Worm (Caenorhabditis elegans) whole organism, L3 larva: Measurements from ENCODE around the gene F42A9.11.
A peak's percentile ranks its signal among the peaks of the same experiment; 100 is the strongest.

Source experiments
- R02D3.7 ChIP-seq: fragments of 150-350 bp; optimal IDR thresholded peaks from 2 replicates; lab custom pipeline; 2014; ENCODE audit warnings: missing biosample characterization, missing genetic modification characterization
- ZK546.5 ChIP-seq: sonication (generic microtip); optimal IDR thresholded peaks from 2 replicates; lab custom pipeline; 2017; ENCODE audit warnings: missing biosample characterization, missing genetic modification characterization
- aly-2 ChIP-seq: fragments of 150-350 bp; optimal IDR thresholded peaks from 2 replicates; lab custom pipeline; 2014; ENCODE audit warnings: missing biosample characterization, missing genetic modification characterization
- ceh-16 ChIP-seq: sonication (generic microtip); optimal IDR thresholded peaks from 2 replicates; lab custom pipeline; 2017; ENCODE audit warnings: missing biosample characterization, missing genetic modification characterization
- ceh-82 ChIP-seq: fragments of 150-350 bp; optimal IDR thresholded peaks from 2 replicates; lab custom pipeline; 2014; ENCODE audit warnings: missing biosample characterization, missing genetic modification characterization
- ceh-9 ChIP-seq: sonication (generic microtip); optimal IDR thresholded peaks from 2 replicates; lab custom pipeline; 2018; ENCODE audit warnings: missing biosample characterization, missing genetic modification characterization
- daf-12 ChIP-seq: fragments of 150-350 bp; optimal IDR thresholded peaks from 2 replicates; lab custom pipeline; 2014; ENCODE audit warnings: missing biosample characterization, missing genetic modification reagents, missing genetic modification characterization
- elt-1 ChIP-seq: fragments of 150-350 bp; optimal IDR thresholded peaks from 2 replicates; lab custom pipeline; 2014; ENCODE audit warnings: missing biosample characterization, missing genetic modification characterization
- elt-2 ChIP-seq: sonication (generic microtip); optimal IDR thresholded peaks from 2 replicates; lab custom pipeline; 2016; ENCODE audit warnings: missing genetic modification reagents, mild to moderate bottlenecking, missing genetic modification characterization, missing compliant biosample characterization
- fkh-10 ChIP-seq: sonication (generic microtip); optimal IDR thresholded peaks from 2 replicates; lab custom pipeline; 2017; ENCODE audit warnings: missing biosample characterization, missing genetic modification reagents, missing genetic modification characterization
- fkh-2 ChIP-seq: fragments of 150-350 bp; optimal IDR thresholded peaks from 2 replicates; lab custom pipeline; 2014; ENCODE audit warnings: missing biosample characterization, missing genetic modification reagents, missing genetic modification characterization
- fos-1 ChIP-seq: fragments of 150-350 bp; optimal IDR thresholded peaks from 2 replicates; lab custom pipeline; 2014; ENCODE audit warnings: missing biosample characterization, missing genetic modification characterization
- jun-1 ChIP-seq: fragments of 150-350 bp; optimal IDR thresholded peaks from 2 replicates; lab custom pipeline; 2014; ENCODE audit warnings: missing biosample characterization, missing genetic modification reagents, missing genetic modification characterization
- lin-15B ChIP-seq: fragments of 150-350 bp; optimal IDR thresholded peaks from 2 replicates; lab custom pipeline; 2014; ENCODE audit warnings: missing biosample characterization, missing genetic modification characterization
- lin-39 ChIP-seq: fragments of 150-350 bp; optimal IDR thresholded peaks from 2 replicates; lab custom pipeline; 2018; ENCODE audit warnings: missing biosample characterization, missing genetic modification reagents, missing genetic modification characterization
- lsy-12 ChIP-seq: sonication (generic microtip); optimal IDR thresholded peaks from 2 replicates; lab custom pipeline; 2016; ENCODE audit warnings: mild to moderate bottlenecking, missing genetic modification characterization, missing compliant biosample characterization
- mdl-1 ChIP-seq: fragments of 150-350 bp; optimal IDR thresholded peaks from 2 replicates; lab custom pipeline; 2014; ENCODE audit warnings: missing biosample characterization, missing genetic modification characterization
- mml-1 ChIP-seq: fragments of 150-350 bp; sonication (generic microtip); optimal IDR thresholded peaks from 3 replicates; lab custom pipeline; 2014; ENCODE audit warnings: missing biosample characterization, missing genetic modification characterization
- nfya-1 ChIP-seq: sonication (generic microtip); optimal IDR thresholded peaks from 2 replicates; lab custom pipeline; 2017; ENCODE audit warnings: missing genetic modification characterization, mild to moderate bottlenecking, missing compliant biosample characterization, antibody characterized with exemption, moderate library complexity; ENCODE audit not compliant: insufficient read depth
- nhr-43 ChIP-seq: sonication (generic microtip); optimal IDR thresholded peaks from 2 replicates; lab custom pipeline; 2016; ENCODE audit warnings: mild to moderate bottlenecking, missing genetic modification characterization, missing compliant biosample characterization; ENCODE audit not compliant: poor library complexity, severe bottlenecking
- nhr-77 ChIP-seq: fragments of 150-350 bp; optimal IDR thresholded peaks from 2 replicates; lab custom pipeline; 2014; ENCODE audit warnings: missing biosample characterization, missing genetic modification characterization
- pha-4 ChIP-seq: fragments of 150-350 bp; optimal IDR thresholded peaks from 2 replicates; lab custom pipeline; 2014; ENCODE audit warnings: missing biosample characterization, missing genetic modification reagents, missing genetic modification characterization
- pqm-1 ChIP-seq: fragments of 150-350 bp; optimal IDR thresholded peaks from 2 replicates; lab custom pipeline; 2017; ENCODE audit warnings: missing biosample characterization, missing genetic modification characterization, inconsistent platforms
- sea-2 ChIP-seq: fragments of 150-350 bp; sonication (generic microtip); optimal IDR thresholded peaks from 4 replicates; lab custom pipeline; 2014; ENCODE audit warnings: missing biosample characterization, missing genetic modification reagents, missing genetic modification characterization
- skn-1 ChIP-seq: fragments of 150-350 bp; optimal IDR thresholded peaks from 2 replicates; lab custom pipeline; 2014; ENCODE audit warnings: missing biosample characterization, missing genetic modification characterization
- snpc-4 ChIP-seq: fragments of 150-350 bp; optimal IDR thresholded peaks from 2 replicates; lab custom pipeline; 2014; ENCODE audit warnings: missing biosample characterization, missing genetic modification characterization
- unc-62 ChIP-seq: fragments of 150-350 bp; sonication (generic microtip); optimal IDR thresholded peaks from 4 replicates; lab custom pipeline; 2014; ENCODE audit warnings: missing biosample characterization, missing genetic modification reagents, missing genetic modification characterization
- zag-1 ChIP-seq: fragments of 150-350 bp; optimal IDR thresholded peaks from 2 replicates; lab custom pipeline; 2014; ENCODE audit warnings: missing biosample characterization, missing genetic modification characterization
- ztf-11 ChIP-seq: fragments of 150-350 bp; optimal IDR thresholded peaks from 2 replicates; lab custom pipeline; 2014; ENCODE audit warnings: missing biosample characterization, missing genetic modification characterization

The F42A9.11 gene

DNA sequence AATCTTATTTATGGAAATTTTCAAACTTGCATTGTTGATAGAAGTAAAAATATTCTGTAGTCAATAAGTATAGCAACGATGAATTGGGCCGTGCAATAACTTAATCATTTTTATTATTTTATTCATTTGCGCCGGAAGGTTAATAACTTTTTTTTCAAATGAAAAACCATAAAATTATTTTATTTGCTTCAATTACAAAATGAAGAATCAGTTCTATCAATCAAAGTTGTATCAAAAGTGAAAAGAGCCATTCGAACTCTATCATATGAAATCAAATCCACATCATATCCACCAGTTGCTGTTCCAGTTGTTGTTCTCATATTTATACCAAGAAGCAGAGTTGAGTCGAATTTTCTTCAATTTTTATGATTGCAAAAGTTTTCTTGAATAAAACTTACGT lies 21.1 kb downstream of the F42A9.11 start, which contains the start of gene cyp-33E1:
Gene cyp-33E1, minus strand, starts transcription at position 101 of the 400 bp plus-strand sequence.
- TF ChIP-seq zag-1 (tag; lab: Kevin White, UChicago) (no peak), ZK546.5 (no peak), pqm-1 (tag; lab: Kevin White, UChicago) (no peak)
- TF ChIP-seq, all 47 proteins: peak for 0

DNA sequence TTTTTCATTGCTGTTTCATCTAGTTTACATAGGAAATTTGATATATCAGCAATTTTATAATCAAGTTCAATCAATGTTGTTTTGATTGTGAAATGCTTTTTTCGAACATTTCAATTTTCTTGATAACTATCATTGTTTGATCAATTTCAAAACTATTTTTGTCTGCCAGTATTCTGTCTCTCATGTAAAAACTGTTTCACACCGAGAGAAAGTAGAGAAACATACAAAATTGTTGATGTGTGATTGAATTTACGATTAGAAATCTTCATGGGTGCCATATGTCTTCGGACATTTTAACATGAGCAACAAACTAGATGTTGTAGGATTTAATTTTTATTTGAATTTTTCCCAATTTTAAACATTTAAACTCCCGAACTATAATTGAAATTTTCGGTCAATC lies 23.3 kb downstream of the F42A9.11 start, which contains the start of gene C49C8.2:
Gene C49C8.2, plus strand, starts transcription at position 393 of the 400 bp plus-strand sequence.
- no peak for TF ChIP-seq nhr-43 (tag; lab: Kevin White, UChicago)
- TF ChIP-seq pha-4 (tag; lab: Kevin White, UChicago) = peak; percentile 60
- TF ChIP-seq mml-1 = no peak
- peak; percentile 56 for TF ChIP-seq elt-2
- TF ChIP-seq fos-1 (tag; lab: Kevin White, UChicago) = no peak
- no peak for TF ChIP-seq daf-12 (tag; lab: Kevin White, UChicago)
- TF ChIP-seq ceh-16 = no peak
- no peak for TF ChIP-seq jun-1
- TF ChIP-seq fkh-2 (tag; lab: Kevin White, UChicago) = no peak
- TF ChIP-seq mdl-1 (tag; lab: Kevin White, UChicago) = no peak

- TF ChIP-seq pha-4 (tag; lab: Kevin White, UChicago) = no peak
- TF ChIP-seq lsy-12 (tag; lab: Kevin White, UChicago) = no peak
- TF ChIP-seq unc-62 (GFP tag; lab: Kevin White, UChicago) = no peak
- TF ChIP-seq mdl-1 (tag; lab: Kevin White, UChicago) = no peak
- TF ChIP-seq snpc-4 (tag; lab: Kevin White, UChicago) = no peak
- TF ChIP-seq elt-2 = no peak
- TF ChIP-seq aly-2 (tag; lab: Kevin White, UChicago) = no peak
- TF ChIP-seq lin-39 (tag; lab: Kevin White, UChicago) = no peak
- TF ChIP-seq ZK546.5 = no peak
- TF ChIP-seq ceh-82 = no peak
- no peak for TF ChIP-seq sea-2 (GFP tag; lab: Kevin White, UChicago)
- no peak for TF ChIP-seq pqm-1 (tag; lab: Kevin White, UChicago)
- TF ChIP-seq ztf-11 (tag; lab: Kevin White, UChicago) = no peak
- no peak for TF ChIP-seq elt-1 (tag; lab: Kevin White, UChicago)
Observed at ce11 chrIV:8651835-8652234, 24.4 kb downstream of the F42A9.11 start, which contains the start of gene C49C8.8. Gene C49C8.8 (plus strand): TSS chrIV:8652135.

DNA sequence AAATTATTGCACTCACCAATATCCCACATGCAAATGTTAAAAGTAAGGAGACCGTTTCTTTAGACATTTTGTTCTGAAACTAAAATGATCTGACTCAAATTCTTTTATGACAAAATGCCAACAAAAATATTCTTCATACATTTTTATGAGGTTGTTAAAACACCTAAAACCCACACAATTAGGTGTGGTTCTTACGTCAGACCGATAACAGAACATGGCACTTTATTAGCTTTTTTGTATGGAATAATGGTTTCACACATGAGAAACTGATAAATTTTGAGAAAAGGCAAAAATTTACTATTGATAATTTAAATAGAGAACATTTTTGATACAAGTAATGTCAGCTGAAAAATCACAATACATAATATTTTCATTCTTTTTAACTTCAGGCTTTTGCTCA lies 26.2 kb downstream of the F42A9.11 start, which contains the start of gene C49C8.5:
Gene C49C8.5, minus strand, starts transcription at position 73 of the 400 bp plus-strand sequence.
- TF ChIP-seq ztf-11 (tag; lab: Kevin White, UChicago) = no peak
- no peak for TF ChIP-seq jun-1
- no peak for TF ChIP-seq elt-1 (tag; lab: Kevin White, UChicago)
- TF ChIP-seq sea-2 (GFP tag; lab: Kevin White, UChicago) = no peak
- TF ChIP-seq elt-2 = peak; percentile 54
- no peak for TF ChIP-seq nhr-77 (tag; lab: Kevin White, UChicago)
- TF ChIP-seq nfya-1 (tag; lab: Kevin White, UChicago) = no peak
- no peak for TF ChIP-seq pha-4 (tag; lab: Kevin White, UChicago)
- TF ChIP-seq ZK546.5 = no peak
- TF ChIP-seq snpc-4 (tag; lab: Kevin White, UChicago) = no peak
- peak; percentile 20 for TF ChIP-seq pqm-1 (tag; lab: Kevin White, UChicago)

ce11 chrIV:8654115-8654628 lies 26.7 kb downstream of the F42A9.11 start, which contains the start of gene C49C8.1:
Gene C49C8.1 (plus strand): TSS chrIV:8654578.
- TF ChIP-seq ceh-9 (tag; lab: Kevin White, UChicago) (no peak), elt-2 (peak; percentile 30), ceh-16 (no peak)

DNA sequence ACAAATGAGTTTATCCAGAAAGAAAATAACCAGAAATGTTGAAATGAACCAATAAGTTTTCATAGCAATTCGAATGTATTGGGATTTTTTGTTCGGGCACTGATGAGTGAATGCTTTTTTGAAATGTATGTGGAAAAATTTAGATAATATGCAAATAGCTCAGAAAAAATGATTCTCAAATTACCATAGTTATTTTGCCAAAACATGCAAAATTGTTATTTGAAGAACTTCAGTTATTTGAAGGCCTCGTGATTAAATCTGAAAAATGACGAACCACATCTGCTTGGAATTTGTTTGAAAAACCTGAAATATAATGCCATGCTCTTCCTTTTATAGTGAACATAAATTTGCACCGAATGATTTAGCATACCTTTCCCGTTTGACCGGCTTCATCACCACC lies 30.7 kb downstream of the F42A9.11 start, which contains the start of gene C49C8.6:
Gene C49C8.6, minus strand, starts transcription at position 101 of the 400 bp plus-strand sequence.
- no peak for TF ChIP-seq pha-4 (tag; lab: Kevin White, UChicago)
- no peak for TF ChIP-seq lin-39 (tag; lab: Kevin White, UChicago)
- no peak for TF ChIP-seq nhr-77 (tag; lab: Kevin White, UChicago)
- no peak for TF ChIP-seq ZK546.5
- TF ChIP-seq skn-1 (tag; lab: Kevin White, UChicago) = no peak
- no peak for TF ChIP-seq nfya-1 (tag; lab: Kevin White, UChicago)

ce11 chrIV:8665778-8666177 lies 38.3 kb downstream of the F42A9.11 start:
- TF ChIP-seq ceh-9 (tag; lab: Kevin White, UChicago) = no peak
- peak; percentile 79 for TF ChIP-seq R02D3.7 (tag; lab: Kevin White, UChicago)
- no peak for TF ChIP-seq lin-15B
- no peak for TF ChIP-seq fkh-10
